Worm (Caenorhabditis elegans): ENCODE data around the gene K05B2.4.

K05B2.4 gene

DNA sequence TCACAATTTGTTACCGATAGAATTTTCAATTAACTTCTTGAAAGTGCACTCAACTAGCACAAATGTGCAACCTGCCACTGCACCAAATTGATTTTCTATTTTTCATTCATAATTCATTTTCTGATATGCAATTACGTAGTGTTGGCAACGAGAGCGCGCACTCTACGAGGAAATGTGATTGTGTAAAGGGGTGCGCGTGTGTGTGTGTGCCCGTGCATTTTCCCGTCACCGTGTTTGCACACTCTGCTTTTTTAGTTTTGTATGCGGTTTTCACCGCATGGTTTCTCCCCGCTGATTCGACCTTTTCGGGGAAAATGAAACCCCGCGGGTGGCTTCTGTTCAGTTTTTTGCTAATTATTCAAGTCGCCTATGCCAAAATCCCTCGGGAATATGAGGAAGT is 30.6 kb downstream of the K05B2.4 start, which contains the start of gene T07F12.2:
TSS of gene T07F12.2 (plus strand) at position 87 of the 400 bp plus-strand sequence.
- peak; percentile 20 for TF ChIP-seq ama-1 (optimal IDR thresholded peaks at IDR 0.05)
- peak; percentile 39 for TF ChIP-seq lin-39 (tag; optimal IDR thresholded peaks at IDR 0.05)
- TF ChIP-seq nhr-25 (tag; optimal IDR thresholded peaks at IDR 0.05), result peak; percentile 53
- TF ChIP-seq tbx-2 (tag; optimal IDR thresholded peaks at IDR 0.05), result peak; percentile 3
- peak; percentile 65 for TF ChIP-seq hmg-11 (tag; optimal IDR thresholded peaks at IDR 0.05)
- TF ChIP-seq pha-4 (tag; optimal IDR thresholded peaks at IDR 0.05), result peak; percentile 41
- peak; percentile 17 for TF ChIP-seq elt-2 (tag; optimal IDR thresholded peaks at IDR 0.05)
- TF ChIP-seq fkh-2 (tag; optimal IDR thresholded peaks at IDR 0.05), result no peak
- TF ChIP-seq nhr-23 (tag; optimal IDR thresholded peaks at IDR 0.05), result no peak
- peak; percentile 44 for TF ChIP-seq nfya-1 (tag; optimal IDR thresholded peaks at IDR 0.05; ENCODE audit: insufficient read depth)

DNA sequence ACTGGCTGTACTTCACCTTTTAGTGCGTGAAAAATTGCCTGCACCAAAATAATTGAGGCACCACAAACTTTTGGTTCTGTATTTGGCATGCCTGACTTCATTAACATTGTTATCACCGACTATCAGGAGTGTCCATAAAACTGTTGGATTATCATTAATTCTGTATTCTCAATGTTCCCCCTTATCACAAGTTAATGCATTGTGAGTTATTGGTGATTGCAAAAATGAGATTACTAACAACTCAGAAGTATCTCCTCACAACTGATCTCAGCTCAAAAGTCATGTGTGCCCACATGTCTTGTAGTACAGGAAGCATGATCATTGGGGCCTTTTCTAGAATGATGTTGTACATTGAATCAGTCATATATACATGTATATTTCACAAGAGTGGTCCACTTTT is 35.1 kb downstream of the K05B2.4 start, which contains the start of gene arrd-23:
TSS of gene arrd-23 (plus strand) at position 301 of the 400 bp plus-strand sequence.
- TF ChIP-seq mdl-1 (tag; optimal IDR thresholded peaks at IDR 0.05) (no peak), fos-1 (tag; optimal IDR thresholded peaks at IDR 0.05) (no peak), ztf-11 (tag; optimal IDR thresholded peaks at IDR 0.05) (no peak), nhr-11 (tag; optimal IDR thresholded peaks at IDR 0.05) (no peak), snpc-4 (tag; optimal IDR thresholded peaks at IDR 0.05) (no peak), nhr-237 (tag; optimal IDR thresholded peaks at IDR 0.05) (no peak), tbx-2 (tag; optimal IDR thresholded peaks at IDR 0.05) (no peak), fkh-10 (GFP tag; optimal IDR thresholded peaks at IDR 0.05) (no peak), ceh-16 (tag; optimal IDR thresholded peaks at IDR 0.05) (no peak), zag-1 (tag; optimal IDR thresholded peaks at IDR 0.05) (no peak), elt-2 (tag; optimal IDR thresholded peaks at IDR 0.05) (no peak), eor-1 (tag; optimal IDR thresholded peaks at IDR 0.05) (no peak), lin-15B (tag; optimal IDR thresholded peaks at IDR 0.05) (no peak), egl-5 (tag; optimal IDR thresholded peaks at IDR 0.05) (no peak), pha-4 (tag; optimal IDR thresholded peaks at IDR 0.05) (no peak), nhr-28 (tag; optimal IDR thresholded peaks at IDR 0.05) (no peak), nhr-23 (tag; optimal IDR thresholded peaks at IDR 0.05) (no peak), elt-1 (tag; optimal IDR thresholded peaks at IDR 0.05) (no peak), nhr-76 (tag; optimal IDR thresholded peaks at IDR 0.05) (no peak)

DNA sequence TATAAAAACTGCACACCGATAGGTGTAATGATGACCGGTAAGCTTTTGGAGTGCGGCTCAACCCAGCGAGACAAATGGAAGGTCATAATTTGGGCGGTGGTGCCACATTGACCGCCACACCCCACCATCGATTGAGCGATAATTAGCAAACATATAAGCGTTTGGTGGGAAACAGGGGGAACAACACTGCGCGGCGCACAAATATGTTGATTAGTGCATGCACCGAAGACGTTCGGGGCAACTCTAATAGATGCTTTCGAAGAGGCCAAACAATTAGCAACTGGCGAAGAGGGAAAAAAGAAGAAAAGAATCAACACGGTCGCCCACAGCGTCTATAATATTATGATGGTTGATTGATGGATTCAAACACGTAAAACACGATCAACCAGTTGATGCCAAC is 39.5 kb downstream of the K05B2.4 start:
- no peak for TF ChIP-seq ztf-4 (tag; optimal IDR thresholded peaks at IDR 0.05)
- TF ChIP-seq unc-39 (tag; optimal IDR thresholded peaks at IDR 0.05), result no peak
- TF ChIP-seq daf-12 (tag; optimal IDR thresholded peaks at IDR 0.05), result no peak
- no peak for TF ChIP-seq fkh-10 (GFP tag; optimal IDR thresholded peaks at IDR 0.05)
- no peak for TF ChIP-seq jun-1 (tag; optimal IDR thresholded peaks at IDR 0.05)
- no peak for TF ChIP-seq pha-4 (tag; optimal IDR thresholded peaks at IDR 0.05)
- TF ChIP-seq nhr-25 (tag; optimal IDR thresholded peaks at IDR 0.05), result no peak
- no peak for TF ChIP-seq mml-1 (tag; optimal IDR thresholded peaks at IDR 0.05)
- TF ChIP-seq ama-1 (optimal IDR thresholded peaks at IDR 0.05), result no peak
- TF ChIP-seq nhr-28 (tag; optimal IDR thresholded peaks at IDR 0.05), result no peak
- no peak for TF ChIP-seq mdl-1 (tag; optimal IDR thresholded peaks at IDR 0.05)
- TF ChIP-seq elt-2 (tag; optimal IDR thresholded peaks at IDR 0.05), result no peak
- TF ChIP-seq aly-2 (tag; optimal IDR thresholded peaks at IDR 0.05), result no peak
- no peak for TF ChIP-seq nhr-237 (tag; optimal IDR thresholded peaks at IDR 0.05)
- no peak for TF ChIP-seq R02D3.7 (tag; optimal IDR thresholded peaks at IDR 0.05)
- no peak for TF ChIP-seq pqm-1 (tag; optimal IDR thresholded peaks at IDR 0.05)
- TF ChIP-seq elt-1 (tag; optimal IDR thresholded peaks at IDR 0.05), result no peak
- TF ChIP-seq snpc-4 (tag; optimal IDR thresholded peaks at IDR 0.05), result no peak

DNA sequence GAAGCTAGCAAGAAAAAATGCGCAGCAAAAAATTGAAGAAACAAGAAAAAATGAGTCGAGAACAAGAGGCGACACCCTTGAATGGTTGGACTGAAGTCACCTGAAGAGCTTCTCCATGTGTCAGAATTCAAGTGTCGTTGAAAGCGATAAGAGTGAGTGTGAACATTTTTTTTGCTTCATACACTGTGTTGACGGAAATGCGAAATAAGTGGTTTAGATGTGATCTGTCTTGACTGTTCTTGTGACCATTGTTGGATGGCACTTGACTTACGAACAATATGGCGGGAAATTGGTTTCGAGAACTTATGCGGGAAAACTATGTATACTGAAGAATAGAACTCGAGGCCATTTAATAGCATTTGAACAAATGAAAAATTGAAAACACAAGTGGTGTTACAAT is 40.8 kb downstream of the K05B2.4 start:
- TF ChIP-seq mml-1 (tag; optimal IDR thresholded peaks at IDR 0.05) (no peak), nhr-11 (tag; optimal IDR thresholded peaks at IDR 0.05) (no peak), mdl-1 (tag; optimal IDR thresholded peaks at IDR 0.05) (no peak), nfya-1 (tag; optimal IDR thresholded peaks at IDR 0.05; ENCODE audit: insufficient read depth) (no peak), unc-39 (tag; optimal IDR thresholded peaks at IDR 0.05) (no peak), daf-12 (tag; optimal IDR thresholded peaks at IDR 0.05) (no peak), lsy-12 (tag; optimal IDR thresholded peaks at IDR 0.05) (no peak), ZK546.5 (tag; optimal IDR thresholded peaks at IDR 0.05) (no peak), nhr-76 (tag; optimal IDR thresholded peaks at IDR 0.05) (no peak), nhr-67 (tag; optimal IDR thresholded peaks at IDR 0.05) (no peak), snpc-4 (tag; optimal IDR thresholded peaks at IDR 0.05) (no peak)

All from whole organism, L3 larva.